Fruit fly (Drosophila melanogaster): ENCODE results near the gene bocks.

DNA sequence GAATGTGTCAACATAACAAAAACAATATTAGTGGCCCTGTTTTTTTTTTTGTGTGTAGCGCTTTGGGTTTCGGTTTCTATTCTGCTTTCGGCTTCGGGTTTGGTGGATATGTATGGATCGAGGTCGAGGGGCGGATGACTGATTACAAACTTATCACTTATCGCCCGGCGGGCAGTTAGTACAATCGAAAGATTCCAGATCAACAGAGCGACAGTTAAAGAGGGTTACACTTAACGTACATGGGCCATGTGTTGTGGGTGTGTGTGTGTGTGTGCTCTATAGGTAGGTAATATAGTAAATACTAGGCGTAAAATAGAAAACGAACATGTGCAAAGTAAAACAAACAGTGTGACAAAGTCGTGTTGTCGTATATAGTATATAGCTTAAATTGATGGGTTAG lies 42.0 kb downstream of the bocks start:
- TF ChIP-seq h (optimal IDR thresholded peaks at IDR 0.05) = no peak
- TF ChIP-seq psq (optimal IDR thresholded peaks at IDR 0.05) = no peak
- no peak for TF ChIP-seq Sin3A (optimal IDR thresholded peaks at IDR 0.05)

All from Kc167 (cell line).